Worm (Caenorhabditis elegans) whole organism, late embryonic: ENCODE measurements around the gene C06E4.3.

Experiments
- K02D7.2 ChIP-seq: sonication (generic microtip); optimal IDR thresholded peaks from 2 replicates; lab custom pipeline; 2017; ENCODE audit warnings: mild to moderate bottlenecking, missing genetic modification characterization, missing compliant biosample characterization
- K09A11.1 ChIP-seq: sonication (generic microtip); optimal IDR thresholded peaks from 2 replicates; lab custom pipeline; 2017; ENCODE audit warnings: antibody characterized with exemption, mild to moderate bottlenecking, missing genetic modification characterization, missing compliant biosample characterization; ENCODE audit not compliant: insufficient read depth
- ceh-2 ChIP-seq: sonication (generic microtip); optimal IDR thresholded peaks from 2 replicates; lab custom pipeline; 2016; ENCODE audit warnings: missing genotype, missing genetic modification characterization, missing compliant biosample characterization
- ceh-31 ChIP-seq: sonication (generic microtip); optimal IDR thresholded peaks from 2 replicates; lab custom pipeline; 2016; ENCODE audit warnings: missing genetic modification characterization, missing compliant biosample characterization
- eyg-1 ChIP-seq: sonication (generic microtip); optimal IDR thresholded peaks from 2 replicates; lab custom pipeline; 2016; ENCODE audit warnings: missing genotype, missing genetic modification characterization, missing compliant biosample characterization
- nhr-11 ChIP-seq: fragments of 150-350 bp; optimal IDR thresholded peaks from 2 replicates; lab custom pipeline; 2014; ENCODE audit warnings: missing biosample characterization, missing genetic modification characterization
- nhr-232 ChIP-seq: sonication (generic microtip); optimal IDR thresholded peaks from 2 replicates; lab custom pipeline; 2016; ENCODE audit warnings: missing genetic modification characterization, missing compliant biosample characterization
- npax-4 ChIP-seq: sonication (generic microtip); optimal IDR thresholded peaks from 2 replicates; lab custom pipeline; 2016; ENCODE audit warnings: missing genetic modification characterization, missing compliant biosample characterization
- pha-4 ChIP-seq: fragments of 150-350 bp; optimal IDR thresholded peaks from 2 replicates; lab custom pipeline; 2018; ENCODE audit warnings: missing biosample characterization, missing genetic modification reagents, missing genetic modification characterization
- pqm-1 ChIP-seq: sonication (generic microtip); optimal IDR thresholded peaks from 2 replicates; lab custom pipeline; 2016; ENCODE audit warnings: missing genetic modification characterization, missing compliant biosample characterization
- tbx-7 ChIP-seq: sonication (generic microtip); optimal IDR thresholded peaks from 2 replicates; lab custom pipeline; 2016; ENCODE audit warnings: missing genotype, missing genetic modification characterization, missing compliant biosample characterization
- ttx-3 ChIP-seq: sonication (generic microtip); optimal IDR thresholded peaks from 2 replicates; lab custom pipeline; 2016; ENCODE audit warnings: missing genetic modification reagents, missing genetic modification characterization, missing compliant biosample characterization
- unc-42 ChIP-seq: sonication (generic microtip); optimal IDR thresholded peaks from 2 replicates; lab custom pipeline; 2016; ENCODE audit warnings: missing genotype, missing genetic modification characterization, missing compliant biosample characterization
- unc-55 ChIP-seq: sonication (generic microtip); optimal IDR thresholded peaks from 2 replicates; lab custom pipeline; 2017; ENCODE audit warnings: missing biosample characterization, missing genetic modification reagents, missing genetic modification characterization

DNA sequence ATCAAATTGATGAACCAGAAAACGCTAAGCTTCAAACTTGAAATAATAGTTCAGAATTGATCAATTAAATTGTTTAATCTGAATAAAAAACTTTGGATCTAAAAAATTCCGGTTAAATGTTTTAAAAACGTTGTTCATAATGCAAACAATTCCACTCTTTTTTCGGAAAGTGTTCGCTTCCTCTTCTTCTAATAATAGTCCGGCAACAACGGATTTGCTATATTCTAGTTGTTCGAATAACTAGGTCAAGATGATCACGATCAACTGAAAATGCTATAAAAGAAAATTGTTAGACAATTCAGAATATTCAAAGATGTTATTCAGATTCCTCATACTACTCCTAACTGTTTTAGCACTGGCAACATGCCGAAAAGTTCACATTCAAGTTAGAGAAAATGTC, 29.7 kb upstream of the C06E4.3 start, which contains the start of gene D2024.4:
- TF ChIP-seq K09A11.1 (no peak), pha-4 (tag; lab: Kevin White, UChicago) (no peak), tbx-7 (no peak), npax-4 (tag; lab: Kevin White, UChicago) (no peak), ceh-31 (tag; lab: Kevin White, UChicago) (no peak), pqm-1 (tag; lab: Kevin White, UChicago) (no peak), ttx-3 (tag; lab: Kevin White, UChicago) (no peak), nhr-11 (tag; lab: Kevin White, UChicago) (no peak), unc-42 (tag; lab: Kevin White, UChicago) (no peak), nhr-232 (no peak), K02D7.2 (no peak), eyg-1 (tag; lab: Kevin White, UChicago) (no peak), unc-55 (GFP tag; lab: Kevin White, UChicago) (no peak), ceh-2 (no peak)
